Fruit fly (Drosophila melanogaster) whole organism, embryonic: ENCODE measurements around the gene Cpr62Ba.

Source experiments
- Abd-B ChIP-seq: fragments of 200-800 bp; sonication (Bioruptor generic); optimal IDR thresholded peaks from 2 replicates; lab custom pipeline; 2018; ENCODE audit warnings: missing biosample characterization, mild to moderate bottlenecking, missing genetic modification characterization, moderate library complexity
- Atf3 ChIP-seq: fragments of 200-800 bp; sonication (Bioruptor generic); optimal IDR thresholded peaks from 3 replicates; lab custom pipeline; 2016; ENCODE audit warnings: missing biosample characterization, missing genetic modification characterization
- Atf6 ChIP-seq: fragments of 200-800 bp; sonication (Bioruptor generic); IDR thresholded peaks from 2 replicates; pipeline ENCODE4 v1.3.6; 2022; ENCODE audit warnings: missing biosample characterization, missing genetic modification characterization
- Awh ChIP-seq: fragments of 200-800 bp; sonication (Bioruptor generic); IDR thresholded peaks from 2 replicates; pipeline ENCODE4, ENCODE4 v1.3.6; 2022; ENCODE audit warnings: missing biosample characterization, missing genetic modification characterization
- Blimp-1 ChIP-seq: fragments of 200-800 bp; sonication (Bioruptor generic); optimal IDR thresholded peaks from 3 replicates; lab custom pipeline; 2018; ENCODE audit warnings: missing biosample characterization, missing genetic modification characterization, mild to moderate bottlenecking, moderate library complexity, missing genetic modification reagents
- CG10147 ChIP-seq: fragments of 200-800 bp; sonication (Bioruptor generic); optimal IDR thresholded peaks from 2 replicates; lab custom pipeline; 2019; ENCODE audit warnings: missing biosample characterization, mild to moderate bottlenecking, missing genetic modification characterization, moderate library complexity
- CG10565 ChIP-seq: fragments of 200-800 bp; sonication (Bioruptor generic); optimal IDR thresholded peaks from 3 replicates; lab custom pipeline; 2016; ENCODE audit warnings: missing biosample characterization, mild to moderate bottlenecking, missing genetic modification characterization
- CG11504 ChIP-seq: fragments of 200-800 bp; sonication (Bioruptor generic); optimal IDR thresholded peaks from 3 replicates; lab custom pipeline; 2019; ENCODE audit warnings: missing biosample characterization, mild to moderate bottlenecking, missing genetic modification characterization, moderate library complexity
- CG11560 ChIP-seq: fragments of 200-800 bp; sonication (Bioruptor generic); IDR thresholded peaks from 3 replicates; pipeline ENCODE4 v1.3.6; 2022; ENCODE audit warnings: missing biosample characterization, missing genetic modification characterization
- CG12769 ChIP-seq: fragments of 200-800 bp; sonication (Bioruptor generic); optimal IDR thresholded peaks from 2 replicates; lab custom pipeline; 2019; ENCODE audit warnings: missing biosample characterization, mild to moderate bottlenecking, missing genetic modification characterization, moderate library complexity
- CG13894 ChIP-seq: fragments of 200-800 bp; sonication (Bioruptor generic); optimal IDR thresholded peaks from 3 replicates; lab custom pipeline; 2018; ENCODE audit warnings: missing biosample characterization, mild to moderate bottlenecking, missing genetic modification characterization, moderate library complexity
- CG2678 ChIP-seq: fragments of 200-800 bp; sonication (Bioruptor generic); optimal IDR thresholded peaks from 3 replicates; lab custom pipeline; 2019; ENCODE audit warnings: missing biosample characterization, mild to moderate bottlenecking, missing genetic modification characterization, moderate library complexity
- CG34224 ChIP-seq: fragments of 200-800 bp; sonication (Bioruptor generic); IDR thresholded peaks from 3 replicates; pipeline ENCODE4 v1.3.6; 2022; ENCODE audit warnings: missing biosample characterization, missing genetic modification characterization; ENCODE audit not compliant: partially characterized antibody
- CG34376 ChIP-seq: fragments of 200-800 bp; sonication (Bioruptor generic); optimal IDR thresholded peaks from 2 replicates; lab custom pipeline; 2018; ENCODE audit warnings: missing biosample characterization, mild to moderate bottlenecking, missing genetic modification characterization
- CG6254 ChIP-seq: fragments of 200-800 bp; sonication (Bioruptor generic); optimal IDR thresholded peaks from 3 replicates; lab custom pipeline; 2017; ENCODE audit warnings: mild to moderate bottlenecking, missing biosample characterization, missing genetic modification reagents, missing genetic modification characterization
- CG7556 ChIP-seq: fragments of 200-800 bp; sonication (Bioruptor generic); optimal IDR thresholded peaks from 2 replicates; lab custom pipeline; 2017; ENCODE audit warnings: missing biosample characterization, mild to moderate bottlenecking, missing genetic modification characterization
- CG8388 ChIP-seq: fragments of 200-800 bp; sonication (Bioruptor generic); optimal IDR thresholded peaks from 2 replicates; lab custom pipeline; 2019; ENCODE audit warnings: missing biosample characterization, mild to moderate bottlenecking, missing genetic modification characterization, moderate library complexity
- CoRest ChIP-seq: fragments of 200-800 bp; sonication (Bioruptor generic); optimal IDR thresholded peaks from 3 replicates; lab custom pipeline; 2018; ENCODE audit warnings: missing biosample characterization, mild to moderate bottlenecking, missing genetic modification characterization, moderate library complexity
- Deaf1 ChIP-seq: fragments of 200-800 bp; optimal IDR thresholded peaks from 3 replicates; lab custom pipeline; 2019; ENCODE audit warnings: missing biosample characterization, mild to moderate bottlenecking, missing genetic modification characterization, moderate library complexity
- Drgx ChIP-seq: fragments of 200-800 bp; sonication (Bioruptor generic); IDR thresholded peaks from 2 replicates; pipeline ENCODE4 v1.3.6; 2022; ENCODE audit warnings: missing biosample characterization, missing genetic modification characterization
- Med ChIP-seq: fragments of 200-800 bp; sonication (Bioruptor generic); peaks from one replicate; lab custom pipeline; 2016; ENCODE audit warnings: missing biosample characterization, missing genetic modification characterization, mild to moderate bottlenecking, inconsistent platforms, moderate library complexity
- Mes4 ChIP-seq: fragments of 200-800 bp; sonication (Bioruptor generic); optimal IDR thresholded peaks from 2 replicates; lab custom pipeline; 2016; ENCODE audit warnings: missing biosample characterization, missing genetic modification characterization
- Myb ChIP-seq: fragments of 200-800 bp; sonication (Bioruptor generic); optimal IDR thresholded peaks from 2 replicates; lab custom pipeline; 2016; ENCODE audit warnings: missing biosample characterization, missing genetic modification characterization
- NFAT ChIP-seq: fragments of 200-800 bp; sonication (Bioruptor generic); IDR thresholded peaks from 2 replicates; pipeline ENCODE4 v1.3.6; 2022; ENCODE audit warnings: missing biosample characterization, missing genetic modification characterization
- Ptx1 ChIP-seq: fragments of 200-800 bp; sonication (Bioruptor generic); IDR thresholded peaks from 2 replicates; pipeline ENCODE4 v1.3.6; 2022; ENCODE audit warnings: missing biosample characterization, missing genetic modification characterization
- Six4 ChIP-seq: fragments of 200-800 bp; sonication (Bioruptor generic); optimal IDR thresholded peaks from 2 replicates; lab custom pipeline; 2016; ENCODE audit warnings: missing biosample characterization, missing genetic modification characterization
- Xrp1 ChIP-seq: fragments of 200-800 bp; sonication (Bioruptor generic); IDR thresholded peaks from 2 replicates; pipeline ENCODE4 v1.3.6; 2022; ENCODE audit warnings: missing biosample characterization, missing genetic modification characterization
- abd-A ChIP-seq: fragments of 200-800 bp; sonication (Bioruptor generic); optimal IDR thresholded peaks from 3 replicates; lab custom pipeline; 2019; ENCODE audit warnings: missing biosample characterization, mild to moderate bottlenecking, missing genetic modification characterization, moderate library complexity
- bigmax ChIP-seq: fragments of 200-800 bp; sonication (Bioruptor generic); optimal IDR thresholded peaks from 2 replicates; lab custom pipeline; 2018; ENCODE audit warnings: missing biosample characterization, mild to moderate bottlenecking, missing genetic modification characterization
- bsh ChIP-seq, 2 experiments: fragments of 200-800 bp; sonication (Bioruptor generic); optimal IDR thresholded peaks; 2 replicates each; lab custom pipeline; 2017 to 2018; ENCODE audit warnings: mild to moderate bottlenecking in 2 of 2, missing biosample characterization in 2 of 2, missing genetic modification characterization in 2 of 2, moderate library complexity in 1 of 2
- cad ChIP-seq: fragments of >200 bp; optimal IDR thresholded peaks from 2 replicates; lab custom pipeline; 2017; ENCODE audit warnings: missing biosample characterization, missing genetic modification characterization
- chinmo ChIP-seq: fragments of 200-800 bp; sonication (Bioruptor generic); IDR thresholded peaks from 4 replicates; pipeline ENCODE4 v1.3.6; 2022; ENCODE audit warnings: missing biosample characterization, missing genetic modification characterization; ENCODE audit not compliant: partially characterized antibody
- cwo ChIP-seq: fragments of 200-800 bp; sonication (Bioruptor generic); optimal IDR thresholded peaks from 3 replicates; lab custom pipeline; 2017; ENCODE audit warnings: missing biosample characterization, missing genetic modification characterization, mild to moderate bottlenecking, moderate library complexity, missing genetic modification reagents
- lab ChIP-seq: fragments of 200-800 bp; sonication (Bioruptor generic); optimal IDR thresholded peaks from 3 replicates; lab custom pipeline; 2017; ENCODE audit warnings: missing biosample characterization, missing genetic modification characterization, mild to moderate bottlenecking, moderate library complexity, missing genetic modification reagents
- lmd ChIP-seq: fragments of 200-800 bp; sonication (Bioruptor generic); IDR thresholded peaks from 2 replicates; pipeline ENCODE4 v1.3.6; 2022; ENCODE audit warnings: missing biosample characterization, missing genetic modification characterization
- nau ChIP-seq: fragments of 200-800 bp; sonication (Bioruptor generic); optimal IDR thresholded peaks from 3 replicates; lab custom pipeline; 2017; ENCODE audit warnings: missing biosample characterization, mild to moderate bottlenecking, missing genetic modification characterization, missing genetic modification reagents
- otp ChIP-seq: fragments of 200-800 bp; sonication (Bioruptor generic); IDR thresholded peaks from 3 replicates; pipeline ENCODE4, ENCODE4 v1.3.6; 2022; ENCODE audit warnings: missing biosample characterization, missing genetic modification characterization
- pan ChIP-seq, 4 experiments: fragments of >200 bp in 3 of 4; fragments of 200-800 bp in 1 of 4; sonication (Bioruptor generic) in 1 of 4; optimal IDR thresholded peaks in 3 of 4; IDR thresholded peaks in 1 of 4; 2 replicates each; pipeline versions ENCODE4 v1.3.6 to Lab custom; 2017 to 2022; ENCODE audit warnings: missing biosample characterization in 2 of 4, missing genetic modification characterization in 2 of 4, mixed read lengths in 1 of 4
- peb ChIP-seq: fragments of 200-800 bp; sonication (Bioruptor generic); IDR thresholded peaks from 2 replicates; pipeline ENCODE4 v1.3.6; 2022; ENCODE audit warnings: missing biosample characterization, missing genetic modification characterization
- pros ChIP-seq: fragments of 200-800 bp; sonication (Bioruptor generic); optimal IDR thresholded peaks from 3 replicates; lab custom pipeline; 2019; ENCODE audit warnings: missing biosample characterization, mild to moderate bottlenecking, missing genetic modification characterization, moderate library complexity
- psq ChIP-seq: fragments of 200-800 bp; sonication (Bioruptor generic); optimal IDR thresholded peaks from 2 replicates; lab custom pipeline; 2017; ENCODE audit warnings: missing biosample characterization, missing genetic modification characterization
- rib ChIP-seq: fragments of 200-800 bp; sonication (Bioruptor generic); IDR thresholded peaks from 2 replicates; pipeline ENCODE4 v1.3.6; 2022; ENCODE audit warnings: missing biosample characterization, missing genetic modification characterization
- sd ChIP-seq: fragments of 200-800 bp; sonication (Bioruptor generic); optimal IDR thresholded peaks from 3 replicates; lab custom pipeline; 2018; ENCODE audit warnings: missing biosample characterization, mild to moderate bottlenecking, missing genetic modification characterization, moderate library complexity
- ttk ChIP-seq: fragments of 200-800 bp; sonication (Bioruptor generic); IDR thresholded peaks from 2 replicates; pipeline ENCODE4 v2.1.2; 2022; ENCODE audit warnings: missing biosample characterization, missing genetic modification characterization
- vvl ChIP-seq: fragments of 200-800 bp; sonication (Bioruptor generic); IDR thresholded peaks from 2 replicates; pipeline ENCODE4 v1.3.6; 2022; ENCODE audit warnings: missing biosample characterization, missing genetic modification characterization
- wdn ChIP-seq: fragments of 200-800 bp; sonication (Bioruptor generic); IDR thresholded peaks from 2 replicates; pipeline ENCODE4 v1.3.6; 2022; ENCODE audit warnings: missing biosample characterization, missing genetic modification characterization
- z ChIP-seq: fragments of 200-800 bp; sonication (Bioruptor generic); IDR thresholded peaks from 3 replicates; pipeline ENCODE4 v1.3.6; 2022; ENCODE audit warnings: missing biosample characterization, missing genetic modification characterization

The Cpr62Ba gene

DNA sequence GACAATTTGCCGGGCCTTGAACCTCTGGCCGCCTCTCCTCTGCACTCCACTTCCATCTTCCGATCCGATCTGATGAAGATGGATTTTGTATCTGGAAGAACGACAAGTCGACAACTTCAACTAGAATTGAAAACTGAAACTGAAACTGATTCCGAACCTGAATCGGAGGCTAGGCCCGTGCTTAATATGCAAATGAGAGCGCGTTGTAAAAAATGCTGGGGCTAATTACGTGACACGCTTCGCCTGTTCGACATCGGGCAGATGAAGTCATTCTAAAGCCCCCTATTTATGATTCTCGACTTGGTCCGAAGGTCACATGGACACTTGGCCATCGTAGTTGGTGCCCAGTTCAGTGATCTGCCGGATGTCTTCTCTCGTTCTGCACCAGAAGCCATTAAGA is 15.0 kb downstream of the Cpr62Ba start:
- TF ChIP-seq cwo (GFP tag; lab: Kevin White, UChicago), result peak; percentile 3
- TF ChIP-seq Blimp-1 (GFP tag; lab: Kevin White, UChicago), result peak; percentile 1
- TF ChIP-seq Ptx1, result no peak
- TF ChIP-seq CG8388, result no peak
- TF ChIP-seq lmd, result no peak
- TF ChIP-seq abd-A (tag; lab: Kevin White, UChicago), result peak; percentile 50
- TF ChIP-seq Atf3 (GFP tag; lab: Kevin White, UChicago), result no peak
- 0 out of 2 replicates have a peak, but pooled peaks have one; percentile 18 for TF ChIP-seq vvl (GFP tag; lab: Robert Waterston, UW)
- TF ChIP-seq Deaf1 (tag; lab: Kevin White, UChicago), result no peak
- TF ChIP-seq chinmo (GFP tag; lab: Robert Waterston, UW), result peak; percentile 82; the same call in 3 of the 4 replicates
- TF ChIP-seq Six4, result no peak
- peak; percentile 52 for TF ChIP-seq CG13894 (tag; lab: Kevin White, UChicago)
- peak; percentile 26 for TF ChIP-seq CG12769 (tag; lab: Kevin White, UChicago)
- TF ChIP-seq z, result 0 out of 3 replicates have a peak, but pooled peaks have one; percentile 12
- TF ChIP-seq Mes4 (GFP tag; lab: Kevin White, UChicago), result no peak
- TF ChIP-seq sd (tag; lab: Kevin White, UChicago), result peak; percentile 16

dm6 chr3L:1810288-1810687 is 21.3 kb downstream of the Cpr62Ba start, which contains the start of gene GV1:
Gene GV1, plus strand, starts transcription at chr3L:1810588.
- TF ChIP-seq Med (peak; percentile 59), otp (GFP tag; lab: Robert Waterston, UW) (no peak), Drgx (peak; percentile 62), rib (GFP tag; lab: Robert Waterston, UW) (peak; percentile 52; the same call in 1 of the 2 replicates), CG34376 (GFP tag; lab: Kevin White, UChicago) (peak; percentile 3), ttk (GFP tag; lab: Robert Waterston, UW) (no peak), CG7556 (no peak), Atf6 (GFP tag; lab: Robert Waterston, UW) (0 out of 2 replicates have a peak, but pooled peaks have one; percentile 8), peb (GFP tag; lab: Robert Waterston, UW) (no peak), nau (GFP tag; lab: Kevin White, UChicago) (no peak), CG11504 (tag; lab: Kevin White, UChicago) (peak; percentile 97), pros (GFP tag; lab: Kevin White, UChicago) (no peak), lab (GFP tag; lab: Kevin White, UChicago) (peak; percentile 9), CoRest (tag; lab: Kevin White, UChicago) (no peak), CG2678 (tag; lab: Kevin White, UChicago) (no peak), Awh (GFP tag; lab: Robert Waterston, UW) (no peak), bsh (GFP tag; optimal IDR thresholded peaks at IDR 0.05; lab: Kevin White, UChicago) (peak in 1 of 2 experiments; percentile 94), Abd-B (GFP tag; lab: Kevin White, UChicago) (no peak), CG34224 (GFP tag; lab: Robert Waterston, UW) (no peak), CG11560 (no peak), NFAT (no peak), CG10565 (GFP tag; lab: Kevin White, UChicago) (no peak), Xrp1 (GFP tag; lab: Robert Waterston, UW) (no peak), CG6254 (GFP tag; lab: Kevin White, UChicago) (no peak), pan (optimal IDR thresholded peaks at IDR 0.05; lab: Kevin White, UChicago) (no peak), pan (GFP tag; optimal IDR thresholded peaks at IDR 0.05 in 1 of 2, IDR thresholded peaks at IDR 0.05 in 1 of 2) (no peak), vvl (GFP tag; lab: Robert Waterston, UW) (peak; percentile 15; the same call in 1 of the 2 replicates), cwo (GFP tag; lab: Kevin White, UChicago) (no peak), bigmax (GFP tag; lab: Kevin White, UChicago) (no peak), Myb (GFP tag; lab: Kevin White, UChicago) (no peak), psq (GFP tag; lab: Kevin White, UChicago) (no peak), Deaf1 (tag; lab: Kevin White, UChicago) (peak; percentile 93), CG13894 (tag; lab: Kevin White, UChicago) (peak; percentile 54), CG10147 (no peak), cad (GFP tag; lab: Kevin White, UChicago) (no peak), wdn (GFP tag; lab: Robert Waterston, UW) (no peak), chinmo (GFP tag; lab: Robert Waterston, UW) (peak; percentile 87; the same call in 2 of the 4 replicates), CG12769 (tag; lab: Kevin White, UChicago) (peak; percentile 66)
